Worm (Caenorhabditis elegans): ENCODE measurements around the gene H12D21.9.
"Not testable (repeated sequence)": the region's sequence is repeated elsewhere in the genome, so short reads cannot be mapped to it uniquely, and the experiment has no call there.

H12D21.9 gene

ce11 chrV:14895557-14895956 lies 13.7 kb downstream of the H12D21.9 start, which contains the start of gene mpst-3:
mpst-3 (plus strand) TSS chrV:14895647.
- TF ChIP-seq ceh-43 (GFP tag; optimal IDR thresholded peaks at IDR 0.05) (no peak), ceh-83 (GFP tag; optimal IDR thresholded peaks at IDR 0.05) (no peak), sem-2 (GFP tag; optimal IDR thresholded peaks at IDR 0.05) (no peak), nhr-28 (tag; optimal IDR thresholded peaks at IDR 0.05) (no peak)

ce11 chrV:14893355-14894050 lies 15.8 kb downstream of the H12D21.9 start, which contains the start of the genes mpst-2 and H12D21.5:
mpst-2 (minus strand) TSS chrV:14893455.
H12D21.5 (plus strand) TSS chrV:14894000.
- TF ChIP-seq blmp-1 (tag; optimal IDR thresholded peaks at IDR 0.05) (no peak), ces-1 (GFP tag; optimal IDR thresholded peaks at IDR 0.05) (no peak), nhr-2 (tag; optimal IDR thresholded peaks at IDR 0.05) (no peak), unc-39 (tag; optimal IDR thresholded peaks at IDR 0.05) (no peak), ceh-43 (GFP tag; optimal IDR thresholded peaks at IDR 0.05) (no peak), nhr-76 (tag; optimal IDR thresholded peaks at IDR 0.05) (no peak), lsy-2 (tag; optimal IDR thresholded peaks at IDR 0.05) (no peak)

DNA sequence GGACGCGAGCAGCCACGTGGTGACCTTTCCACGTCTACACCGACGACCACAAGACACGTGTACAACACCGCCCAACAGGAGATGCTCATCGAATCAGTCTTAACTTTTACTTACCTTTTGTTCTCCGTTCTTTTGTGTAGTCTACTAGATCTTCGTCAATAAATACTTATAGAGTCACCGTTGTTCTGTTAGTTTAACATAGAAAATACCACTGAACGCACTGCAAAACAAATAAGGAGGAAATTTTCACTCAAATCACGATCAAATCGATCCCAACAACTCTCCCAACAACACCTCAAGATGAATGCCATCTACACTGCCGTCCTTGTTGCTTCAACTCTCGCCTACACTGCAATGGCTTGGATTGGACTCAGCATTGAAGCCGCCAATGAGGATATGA lies 18.5 kb downstream of the H12D21.9 start, which contains the start of gene nspa-2:
Gene nspa-2, plus strand, starts transcription at position 301 of the 400 bp plus-strand sequence.
- TF ChIP-seq nhr-76 (tag; optimal IDR thresholded peaks at IDR 0.05); flh-1 (GFP tag; optimal IDR thresholded peaks at IDR 0.05); blmp-1 (tag; optimal IDR thresholded peaks at IDR 0.05): not testable (repeated sequence)

ce11 chrV:14877242-14877819 lies 31.9 kb downstream of the H12D21.9 start:
- TF ChIP-seq M03D4.4 (tag; optimal IDR thresholded peaks at IDR 0.05) (no peak), hlh-1 (tag; optimal IDR thresholded peaks at IDR 0.05) (no peak), ces-1 (GFP tag; optimal IDR thresholded peaks at IDR 0.05) (no peak), zip-8 (tag; optimal IDR thresholded peaks at IDR 0.05) (no peak), pha-4 (tag; optimal IDR thresholded peaks at IDR 0.05) (no peak), mep-1 (tag; optimal IDR thresholded peaks at IDR 0.05) (no peak), ceh-39 (tag; optimal IDR thresholded peaks at IDR 0.05) (no peak), nhr-2 (tag; optimal IDR thresholded peaks at IDR 0.05) (no peak)

ce11 chrV:14876724-14877123 lies 32.6 kb downstream of the H12D21.9 start, which contains the start of gene ZC412.10:
ZC412.10 (minus strand) TSS chrV:14876824.
- TF ChIP-seq mab-5 (tag; optimal IDR thresholded peaks at IDR 0.05); unc-39 (tag; optimal IDR thresholded peaks at IDR 0.05); drap-1 (GFP tag; optimal IDR thresholded peaks at IDR 0.05): not testable (repeated sequence)

DNA sequence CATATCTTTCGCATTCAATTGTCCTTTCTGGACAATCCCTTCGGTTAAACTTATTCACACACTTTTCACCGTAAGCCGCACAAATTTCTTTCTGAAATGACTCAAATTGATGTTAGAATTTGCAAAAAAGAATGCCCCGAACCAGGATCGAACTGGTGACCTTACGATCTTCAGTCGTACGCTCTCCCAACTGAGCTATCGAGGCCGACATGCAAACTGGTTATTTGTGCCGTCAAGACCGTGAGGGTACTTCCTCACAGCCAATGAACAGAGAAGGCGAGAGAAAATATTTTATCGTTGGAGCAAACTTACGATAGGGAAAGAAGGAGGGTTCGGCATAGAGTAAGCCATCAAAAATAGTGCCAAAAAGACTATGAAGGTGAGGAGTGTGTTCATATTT lies 33.0 kb downstream of the H12D21.9 start:
- TF ChIP-seq sem-2 (GFP tag; optimal IDR thresholded peaks at IDR 0.05) (peak; percentile 62), unc-120 (tag; optimal IDR thresholded peaks at IDR 0.05; ENCODE audit: poor library complexity, severe bottlenecking) (peak; percentile 32), lin-32 (GFP tag; optimal IDR thresholded peaks at IDR 0.05) (peak; percentile 42), flh-1 (GFP tag; optimal IDR thresholded peaks at IDR 0.05) (no peak), cnd-1 (tag; optimal IDR thresholded peaks at IDR 0.05) (peak; percentile 19), drap-1 (GFP tag; optimal IDR thresholded peaks at IDR 0.05) (peak; percentile 85), M03D4.4 (tag; optimal IDR thresholded peaks at IDR 0.05) (peak; percentile 60), ceh-43 (GFP tag; optimal IDR thresholded peaks at IDR 0.05) (no peak), bed-3 (GFP tag; optimal IDR thresholded peaks at IDR 0.05) (peak; percentile 20), ces-1 (GFP tag; optimal IDR thresholded peaks at IDR 0.05) (no peak), sptf-1 (tag; optimal IDR thresholded peaks at IDR 0.05) (peak; percentile 52), hlh-1 (tag; optimal IDR thresholded peaks at IDR 0.05) (no peak), ceh-83 (GFP tag; optimal IDR thresholded peaks at IDR 0.05) (peak; percentile 38)

- TF ChIP-seq nhr-237 (tag; optimal IDR thresholded peaks at IDR 0.05) (no peak), ces-1 (GFP tag; optimal IDR thresholded peaks at IDR 0.05) (no peak), mep-1 (tag; optimal IDR thresholded peaks at IDR 0.05) (no peak), ceh-83 (GFP tag; optimal IDR thresholded peaks at IDR 0.05) (no peak), ceh-39 (tag; optimal IDR thresholded peaks at IDR 0.05) (no peak), nhr-76 (tag; optimal IDR thresholded peaks at IDR 0.05) (no peak), cnd-1 (tag; optimal IDR thresholded peaks at IDR 0.05) (no peak)
Observed at ce11 chrV:14875371-14875770, 33.9 kb downstream of the H12D21.9 start, which contains the start of gene ZC412.5. ZC412.5 (minus strand) TSS chrV:14875471.

All from whole organism, mixed stage, embryonic.